Worm (Caenorhabditis elegans) whole organism, young adult: ENCODE measurements around the gene tbc-17.

Source experiments
- F57A8.1 ChIP-seq: fragments of 200-800 bp; sonication (Bioruptor generic); optimal IDR thresholded peaks from 2 replicates; lab custom pipeline; 2018; ENCODE audit warnings: mild to moderate bottlenecking, missing genetic modification characterization, moderate library complexity, missing compliant biosample characterization
- ZK185.1 ChIP-seq: sonication (generic microtip); optimal IDR thresholded peaks from 2 replicates; lab custom pipeline; 2016; ENCODE audit warnings: mild to moderate bottlenecking, missing genetic modification characterization, missing compliant biosample characterization; ENCODE audit not compliant: poor library complexity, severe bottlenecking
- hmg-1.2 ChIP-seq: fragments of 200-800 bp; sonication (Bioruptor generic); IDR thresholded peaks from 2 replicates; pipeline ENCODE4 v1.3.6; 2022; ENCODE audit warnings: missing genetic modification reagents, missing genetic modification characterization, missing compliant biosample characterization
- tlf-1 ChIP-seq: fragments of 200-800 bp; sonication (Bioruptor generic); optimal IDR thresholded peaks from 2 replicates; lab custom pipeline; 2018; ENCODE audit warnings: mild to moderate bottlenecking, missing genetic modification characterization, missing compliant biosample characterization
- unc-62 ChIP-seq: fragments of 150-350 bp; optimal IDR thresholded peaks from 2 replicates; lab custom pipeline; 2014; ENCODE audit warnings: missing biosample characterization, missing genetic modification reagents, missing genetic modification characterization

DNA sequence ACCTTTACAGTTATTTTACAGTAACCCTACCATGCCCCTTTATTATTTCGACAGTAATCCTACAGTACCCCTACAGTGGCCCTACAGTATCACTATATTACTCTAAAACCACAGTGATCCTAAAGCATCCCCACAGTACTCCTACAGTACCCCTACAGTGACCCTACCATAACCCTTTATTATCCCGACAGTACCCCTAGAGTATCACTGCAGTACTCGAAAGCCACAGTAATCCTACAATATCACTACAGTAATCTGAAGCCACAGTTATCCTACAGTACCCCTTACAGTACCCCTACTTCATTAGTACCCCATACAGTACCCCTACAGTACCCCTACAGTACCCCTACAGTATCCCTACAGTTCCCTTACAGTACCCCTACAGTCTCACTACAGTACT, 70.3 kb downstream of the tbc-17 start:
- TF ChIP-seq unc-62 (no peak), tlf-1 (GFP tag; lab: Kevin White, UChicago) (no peak), ZK185.1 (no peak), F57A8.1 (GFP tag; lab: Kevin White, UChicago) (no peak), hmg-1.2 (GFP tag; lab: Robert Waterston, UW) (no peak)
